Fruit fly (Drosophila melanogaster): ENCODE measurements around the gene CG6180.

DNA sequence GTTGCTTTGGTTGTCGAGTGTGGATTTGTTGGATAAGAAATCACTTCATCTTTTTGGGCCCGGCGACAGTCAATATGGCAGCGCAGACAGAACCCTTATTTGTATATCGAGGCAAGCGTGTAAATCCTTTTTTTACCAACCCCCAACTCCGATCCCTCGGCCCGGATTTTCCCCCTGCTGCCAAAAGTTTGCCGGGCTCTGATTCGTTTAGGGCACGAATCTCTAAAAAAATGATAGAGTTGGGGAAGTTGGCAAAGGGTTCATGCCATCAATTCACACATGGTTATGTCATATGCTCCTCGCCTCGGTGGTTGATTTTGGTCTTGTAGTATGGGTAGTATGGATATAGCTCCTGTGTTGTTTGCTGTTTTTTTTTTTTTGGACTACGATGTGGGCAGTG, 20.6 kb upstream of the CG6180 start:
- TF ChIP-seq psq (optimal IDR thresholded peaks at IDR 0.05) (no peak), EcR (GFP tag; optimal IDR thresholded peaks at IDR 0.05) (no peak)
